Fruit fly (Drosophila melanogaster) whole organism, adult: ENCODE data around the gene GABA-B-R1.

Experiments used
- CG12768 ChIP-seq: fragments of 200-800 bp; sonication (Bioruptor generic); optimal IDR thresholded peaks from 2 replicates; lab custom pipeline; 2017; ENCODE audit warnings: missing biosample characterization, missing genetic modification characterization, mild to moderate bottlenecking, moderate library complexity, missing genetic modification reagents
- CG14711 ChIP-seq: fragments of 200-800 bp; sonication (Bioruptor generic); optimal IDR thresholded peaks from 2 replicates; lab custom pipeline; 2018; ENCODE audit warnings: missing biosample characterization, mild to moderate bottlenecking, missing genetic modification characterization, moderate library complexity
- Mnt ChIP-seq: fragments of 200-800 bp; sonication (Bioruptor generic); optimal IDR thresholded peaks from 2 replicates; lab custom pipeline; 2016; ENCODE audit warnings: missing biosample characterization, mild to moderate bottlenecking, missing genetic modification characterization
- bab1 ChIP-seq: fragments of 200-800 bp; sonication (Bioruptor generic); optimal IDR thresholded peaks from 3 replicates; lab custom pipeline; 2019; ENCODE audit warnings: missing biosample characterization, mild to moderate bottlenecking, missing genetic modification characterization, moderate library complexity
- cic ChIP-seq: fragments of 200-800 bp; sonication (Bioruptor generic); optimal IDR thresholded peaks from 2 replicates; lab custom pipeline; 2017; ENCODE audit warnings: missing biosample characterization, mild to moderate bottlenecking, missing genetic modification characterization, moderate library complexity
- kay ChIP-seq: fragments of 200-800 bp; sonication (Bioruptor generic); peaks from one replicate; lab custom pipeline; 2016; ENCODE audit warnings: missing biosample characterization, missing genetic modification characterization, borderline replicate concordance
- pad ChIP-seq: fragments of 200-800 bp; sonication (Bioruptor generic); optimal IDR thresholded peaks from 3 replicates; lab custom pipeline; 2017; ENCODE audit warnings: missing biosample characterization, missing genetic modification characterization, mild to moderate bottlenecking, moderate library complexity, missing genetic modification reagents

dm6 chr2L:14972836-14973235, 43.3 kb upstream of the GABA-B-R1 start:
- no peak for TF ChIP-seq kay (GFP tag; lab: Kevin White, UChicago)
- no peak for TF ChIP-seq cic (GFP tag; lab: Kevin White, UChicago)
- TF ChIP-seq bab1 (GFP tag; lab: Kevin White, UChicago), result no peak
- no peak for TF ChIP-seq CG14711 (tag; lab: Kevin White, UChicago)
- no peak for TF ChIP-seq Mnt (GFP tag; lab: Kevin White, UChicago)
- TF ChIP-seq CG12768 (GFP tag; lab: Kevin White, UChicago), result no peak
- TF ChIP-seq pad (GFP tag; lab: Kevin White, UChicago), result no peak
